Worm (Caenorhabditis elegans): ENCODE data around the gene W10G6.6.

DNA sequence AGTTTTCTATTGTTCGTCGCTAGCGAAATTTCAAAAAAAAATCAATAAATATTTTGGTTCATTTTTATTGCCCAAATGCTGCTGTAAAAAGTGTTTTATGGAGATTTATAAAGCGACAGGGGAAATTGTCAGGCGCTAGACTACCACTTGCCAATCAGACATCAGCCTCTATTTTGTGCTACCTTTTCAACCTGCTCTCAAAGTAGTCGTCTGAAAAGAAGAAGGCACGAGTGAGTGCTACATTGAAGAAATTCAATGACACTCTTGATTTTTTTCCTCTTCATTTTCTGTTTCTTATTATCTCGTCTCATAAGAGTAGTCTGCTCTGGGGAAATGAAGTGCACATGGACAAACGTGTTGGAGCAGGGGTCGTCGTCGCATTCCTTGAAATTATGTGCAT lies 44.7 kb downstream of the W10G6.6 start:
- TF ChIP-seq ama-1 (optimal IDR thresholded peaks at IDR 0.05) (no peak), flt-1 (GFP tag; IDR thresholded peaks at IDR 0.05) (no peak), aly-1 (tag; optimal IDR thresholded peaks at IDR 0.05) (no peak), B0310.2 (tag; optimal IDR thresholded peaks at IDR 0.05) (no peak), ets-7 (tag; optimal IDR thresholded peaks at IDR 0.05) (no peak), tra-4 (tag; optimal IDR thresholded peaks at IDR 0.05) (no peak), sea-1 (GFP tag; conservative IDR thresholded peaks at IDR 0.05) (no peak), ceh-36 (tag; optimal IDR thresholded peaks at IDR 0.05) (no peak), tbx-11 (GFP tag; IDR thresholded peaks at IDR 0.05) (no peak), pes-1 (GFP tag; IDR thresholded peaks at IDR 0.05) (peak; percentile 42; the same call in 1 of the 2 replicates), tbx-37 (GFP tag; conservative IDR thresholded peaks at IDR 0.05) (no peak), hnd-1 (tag; optimal IDR thresholded peaks at IDR 0.05) (no peak), ceh-13 (GFP tag; optimal IDR thresholded peaks at IDR 0.05) (no peak)
